Worm (Caenorhabditis elegans): ENCODE results near the gene pat-6.

pat-6 gene

ce11 chrIV:264182-264709 is at the start of gene pat-6:
pat-6 (minus strand) TSS chrIV:264232.
- no peak for TF ChIP-seq dao-5 (tag; optimal IDR thresholded peaks at IDR 0.05)
- no peak for TF ChIP-seq him-1 (tag; optimal IDR thresholded peaks at IDR 0.05)
- no peak for TF ChIP-seq W03F9.2 (tag; optimal IDR thresholded peaks at IDR 0.05)

ce11 chrIV:313615-314014 is 49.6 kb upstream of the pat-6 start, which contains the start of gene snai-1:
snai-1 (minus strand) TSS chrIV:313715.
- no peak for TF ChIP-seq W03F9.2 (tag; optimal IDR thresholded peaks at IDR 0.05)
- no peak for TF ChIP-seq dao-5 (tag; optimal IDR thresholded peaks at IDR 0.05)
- no peak for TF ChIP-seq him-1 (tag; optimal IDR thresholded peaks at IDR 0.05)

ce11 chrIV:309526-309925 is 45.5 kb upstream of the pat-6 start:
- TF ChIP-seq W03F9.2 (tag; optimal IDR thresholded peaks at IDR 0.05), result no peak
- no peak for TF ChIP-seq him-1 (tag; optimal IDR thresholded peaks at IDR 0.05)
- no peak for TF ChIP-seq dao-5 (tag; optimal IDR thresholded peaks at IDR 0.05)

ce11 chrIV:307205-307604 is 43.2 kb upstream of the pat-6 start, which contains the start of gene swt-1:
swt-1 (plus strand) TSS chrIV:307505.
- no peak for TF ChIP-seq dao-5 (tag; optimal IDR thresholded peaks at IDR 0.05)
- TF ChIP-seq him-1 (tag; optimal IDR thresholded peaks at IDR 0.05), result no peak
- TF ChIP-seq W03F9.2 (tag; optimal IDR thresholded peaks at IDR 0.05), result no peak

- TF ChIP-seq dao-5 (tag; optimal IDR thresholded peaks at IDR 0.05) (no peak), him-1 (tag; optimal IDR thresholded peaks at IDR 0.05) (no peak), W03F9.2 (tag; optimal IDR thresholded peaks at IDR 0.05) (no peak)
These were observed 42.5 kb upstream of the pat-6 start for ce11 chrIV:306572-306971.

- TF ChIP-seq W03F9.2 (tag; optimal IDR thresholded peaks at IDR 0.05) (no peak), dao-5 (tag; optimal IDR thresholded peaks at IDR 0.05) (no peak), him-1 (tag; optimal IDR thresholded peaks at IDR 0.05) (no peak)
These were observed 41.1 kb upstream of the pat-6 start for ce11 chrIV:305101-305500.

DNA sequence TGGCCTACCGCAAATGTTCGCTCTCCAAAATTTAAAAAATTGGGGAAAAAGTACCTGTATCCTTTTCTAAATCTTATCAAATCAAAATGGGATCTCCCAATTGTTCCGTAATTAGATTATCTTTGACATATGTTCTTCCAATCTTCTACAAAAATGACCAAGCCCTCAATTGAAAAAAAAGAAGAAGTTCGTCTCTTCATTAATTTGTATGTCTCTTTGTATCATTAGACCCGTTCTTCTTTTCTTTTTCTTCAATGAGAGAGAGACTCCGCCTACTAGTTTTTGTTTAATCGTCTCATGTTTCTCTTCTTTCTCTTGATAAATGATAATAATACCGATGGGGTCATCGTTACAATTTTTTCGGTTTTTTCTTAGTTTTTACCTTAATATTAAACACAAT is 39.2 kb upstream of the pat-6 start:
- TF ChIP-seq dao-5 (tag; optimal IDR thresholded peaks at IDR 0.05) (no peak), W03F9.2 (tag; optimal IDR thresholded peaks at IDR 0.05) (no peak), him-1 (tag; optimal IDR thresholded peaks at IDR 0.05) (no peak)

DNA sequence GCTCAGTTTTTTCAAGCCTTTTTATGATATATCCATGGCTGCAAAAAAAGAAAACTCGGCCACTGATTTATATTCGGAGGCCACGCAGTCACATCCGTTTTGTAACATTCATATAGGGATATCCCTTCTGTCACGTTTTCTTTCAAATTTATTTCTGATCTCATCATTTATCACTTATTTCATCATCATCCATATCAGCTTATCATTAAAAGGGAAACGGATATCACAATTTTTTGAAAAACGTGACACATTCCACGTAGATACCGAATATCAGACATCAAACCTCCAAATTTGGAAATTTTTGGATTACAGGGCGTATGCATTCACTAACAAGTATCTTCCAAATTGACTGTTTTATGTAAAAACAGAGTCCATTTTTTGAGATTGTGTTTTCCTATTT is 38.7 kb upstream of the pat-6 start:
- TF ChIP-seq W03F9.2 (tag; optimal IDR thresholded peaks at IDR 0.05) (no peak), him-1 (tag; optimal IDR thresholded peaks at IDR 0.05) (no peak), dao-5 (tag; optimal IDR thresholded peaks at IDR 0.05) (no peak)

DNA sequence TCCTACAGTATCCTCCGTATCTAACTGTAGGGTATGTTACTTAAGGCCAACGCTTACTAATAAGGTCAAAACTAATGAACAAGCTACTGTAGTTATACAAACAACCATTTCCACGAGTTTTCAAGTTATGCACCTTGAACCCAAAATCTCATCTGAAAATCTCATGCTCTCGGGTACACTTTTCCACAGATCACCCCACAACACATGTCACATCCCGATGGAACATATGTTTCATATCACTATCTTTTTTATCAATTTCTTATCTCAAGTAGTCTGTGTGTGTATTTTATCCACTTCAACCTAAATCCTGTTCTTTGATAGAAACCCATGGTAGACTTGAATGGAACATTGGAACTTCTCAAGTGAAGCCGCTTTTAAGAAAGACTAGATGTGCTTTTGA is 36.3 kb upstream of the pat-6 start:
- TF ChIP-seq W03F9.2 (tag; optimal IDR thresholded peaks at IDR 0.05), result no peak
- no peak for TF ChIP-seq him-1 (tag; optimal IDR thresholded peaks at IDR 0.05)
- TF ChIP-seq dao-5 (tag; optimal IDR thresholded peaks at IDR 0.05), result no peak

DNA sequence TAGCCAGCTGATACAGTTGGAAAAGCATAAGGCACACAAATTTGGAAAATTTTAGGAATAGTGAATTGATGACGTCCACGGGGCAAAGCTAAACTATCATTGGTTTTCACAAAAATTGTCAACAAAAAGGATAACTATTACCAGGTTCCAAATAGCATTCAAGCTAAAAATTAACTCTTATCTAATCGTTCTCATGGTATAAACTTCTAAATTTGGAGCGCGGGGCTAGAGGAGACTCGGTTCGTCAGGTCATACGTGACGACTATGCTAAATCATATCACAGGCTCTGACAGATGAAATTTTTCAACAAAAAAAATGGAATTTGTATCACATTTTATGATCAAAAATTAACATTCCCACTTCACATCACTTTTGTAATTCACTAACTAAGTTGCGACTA is 35.2 kb upstream of the pat-6 start:
- TF ChIP-seq W03F9.2 (tag; optimal IDR thresholded peaks at IDR 0.05), result no peak
- no peak for TF ChIP-seq dao-5 (tag; optimal IDR thresholded peaks at IDR 0.05)
- TF ChIP-seq him-1 (tag; optimal IDR thresholded peaks at IDR 0.05), result no peak

DNA sequence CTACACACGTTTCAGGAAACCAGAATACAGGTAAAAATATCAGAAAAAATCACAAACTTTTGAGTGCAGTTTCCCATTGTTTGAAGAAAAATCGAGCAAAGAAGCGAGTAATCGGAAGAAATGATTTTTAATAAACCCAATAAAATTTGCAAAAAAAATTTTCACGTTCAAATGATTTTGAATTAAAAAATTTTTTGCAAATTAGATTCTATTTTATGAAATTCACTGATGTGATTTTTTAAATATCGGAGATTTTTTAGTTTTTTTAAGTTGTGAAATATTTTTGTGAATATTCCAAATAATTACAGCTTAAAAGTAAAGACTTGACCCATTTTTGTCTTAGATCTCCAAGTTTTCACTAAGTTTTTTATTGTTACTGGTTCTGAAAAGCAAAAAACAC is 34.2 kb upstream of the pat-6 start, which contains the start of gene pnp-1:
Gene pnp-1 (minus strand): TSS at position 101 of the 400 bp plus-strand sequence.
- TF ChIP-seq dao-5 (tag; optimal IDR thresholded peaks at IDR 0.05) (no peak), W03F9.2 (tag; optimal IDR thresholded peaks at IDR 0.05) (no peak), him-1 (tag; optimal IDR thresholded peaks at IDR 0.05) (no peak)

- TF ChIP-seq W03F9.2 (tag; optimal IDR thresholded peaks at IDR 0.05), result peak; percentile 27
- TF ChIP-seq him-1 (tag; optimal IDR thresholded peaks at IDR 0.05), result no peak
- no peak for TF ChIP-seq dao-5 (tag; optimal IDR thresholded peaks at IDR 0.05)
These were observed 32.8 kb upstream of the pat-6 start for ce11 chrIV:296849-297248.

DNA sequence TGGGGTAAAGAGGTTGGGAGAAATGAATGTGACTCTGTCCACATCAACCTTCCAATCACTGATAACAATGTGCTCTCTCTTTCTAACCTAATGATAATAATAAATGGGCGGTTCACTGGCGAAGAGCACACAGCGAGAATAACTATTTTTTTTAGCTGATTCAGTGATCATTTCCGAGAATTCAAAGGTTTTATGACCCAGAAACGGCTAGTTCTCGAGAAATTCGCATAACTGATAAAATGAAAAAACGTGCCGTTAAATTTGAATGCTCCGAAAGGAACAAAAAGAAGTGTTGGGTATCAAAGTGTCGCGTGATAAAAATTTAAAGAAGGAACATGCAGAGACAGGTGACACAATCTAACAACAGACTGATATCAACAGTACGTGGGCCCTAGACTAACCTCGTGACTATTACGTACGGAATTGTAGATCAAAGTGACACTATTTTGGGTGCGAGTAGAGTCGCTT is 31.7 kb upstream of the pat-6 start:
- TF ChIP-seq dao-5 (tag; optimal IDR thresholded peaks at IDR 0.05) (no peak), W03F9.2 (tag; optimal IDR thresholded peaks at IDR 0.05) (no peak), him-1 (tag; optimal IDR thresholded peaks at IDR 0.05) (no peak)

ce11 chrIV:294737-295136 is 30.7 kb upstream of the pat-6 start:
- TF ChIP-seq him-1 (tag; optimal IDR thresholded peaks at IDR 0.05) (no peak), W03F9.2 (tag; optimal IDR thresholded peaks at IDR 0.05) (no peak), dao-5 (tag; optimal IDR thresholded peaks at IDR 0.05) (no peak)
